Worm (Caenorhabditis elegans): ENCODE measurements around the gene Y116F11A.3.

DNA sequence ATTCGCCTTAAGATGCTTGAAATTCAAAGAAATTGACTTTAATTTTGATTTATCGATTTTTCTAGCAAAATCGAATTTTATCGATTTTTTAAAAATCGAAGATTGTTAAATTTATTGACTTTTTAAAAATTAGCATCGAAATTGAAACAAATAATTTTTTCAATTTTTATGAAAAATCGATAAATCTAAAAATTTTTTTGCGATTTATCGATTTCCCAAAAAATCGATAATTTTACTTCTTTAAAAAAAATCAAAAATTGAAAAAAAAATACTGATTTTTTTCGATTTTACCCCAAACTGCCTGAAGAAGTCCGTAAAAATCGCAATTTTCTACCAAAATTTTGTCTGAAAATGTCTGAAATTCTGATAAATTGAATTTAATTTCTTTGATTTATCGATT lies 36.9 kb upstream of the Y116F11A.3 start:
- TF ChIP-seq W03F9.2 (tag; optimal IDR thresholded peaks at IDR 0.05) (no peak), him-1 (tag; optimal IDR thresholded peaks at IDR 0.05) (no peak), dao-5 (tag; optimal IDR thresholded peaks at IDR 0.05) (no peak)

Data from whole organism, L4/young adult.